Fruit fly (Drosophila melanogaster): ENCODE results near the gene Es2.

DNA sequence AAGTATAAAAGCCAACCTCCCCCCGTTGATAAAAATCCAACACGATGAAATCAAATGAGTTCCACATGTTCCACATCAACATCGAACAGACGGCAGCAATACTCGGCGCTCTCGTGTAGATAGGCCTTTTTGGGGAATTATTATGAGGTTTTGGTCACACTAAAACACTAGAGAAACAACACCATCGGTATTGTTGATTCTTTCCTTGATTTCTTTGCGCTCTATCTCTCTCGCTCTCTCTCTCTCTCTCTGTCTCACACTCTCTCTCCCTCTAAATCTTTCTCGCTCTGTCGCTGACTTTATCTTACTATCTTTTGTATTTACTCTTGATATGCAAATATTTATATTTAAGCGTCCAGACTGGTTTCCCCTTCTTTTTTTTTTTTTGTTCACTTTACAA lies 49.5 kb downstream of the Es2 start:
- TF ChIP-seq CG8478 (optimal IDR thresholded peaks at IDR 0.05) = no peak
- TF ChIP-seq pan (optimal IDR thresholded peaks at IDR 0.05) = no peak
- no peak for TF ChIP-seq psq (optimal IDR thresholded peaks at IDR 0.05)
- TF ChIP-seq EcR (GFP tag; optimal IDR thresholded peaks at IDR 0.05) = no peak
